Worm (Caenorhabditis elegans) whole organism, early embryonic: ENCODE measurements around the gene C07C7.3.

Experiments
- B0310.2 ChIP-seq: sonication (generic microtip); optimal IDR thresholded peaks from 2 replicates; lab custom pipeline; 2016; ENCODE audit warnings: mild to moderate bottlenecking, missing genetic modification characterization, missing compliant biosample characterization
- F13C5.2 ChIP-seq: sonication (generic microtip); optimal IDR thresholded peaks from 2 replicates; lab custom pipeline; 2017; ENCODE audit warnings: mild to moderate bottlenecking, missing genetic modification characterization, inconsistent platforms, missing compliant biosample characterization
- ama-1 ChIP-seq: fragments of 150-350 bp; optimal IDR thresholded peaks from 2 replicates; lab custom pipeline; 2014
- ceh-36 ChIP-seq: sonication (generic microtip); optimal IDR thresholded peaks from 2 replicates; lab custom pipeline; 2016; ENCODE audit warnings: missing genetic modification characterization, inconsistent platforms, missing compliant biosample characterization
- ets-7 ChIP-seq: sonication (generic microtip); optimal IDR thresholded peaks from 2 replicates; lab custom pipeline; 2016; ENCODE audit warnings: missing genotype, missing genetic modification characterization, missing compliant biosample characterization
- flt-1 ChIP-seq: fragments of 200-800 bp; sonication (Bioruptor generic); IDR thresholded peaks from 2 replicates; pipeline ENCODE4 v1.3.6; 2022; ENCODE audit warnings: missing genetic modification characterization, missing compliant biosample characterization
- hmg-4 ChIP-seq: fragments of 200-800 bp; sonication (Bioruptor generic); optimal IDR thresholded peaks from 2 replicates; lab custom pipeline; 2018; ENCODE audit warnings: mild to moderate bottlenecking, missing genetic modification characterization, missing compliant biosample characterization
- hnd-1 ChIP-seq: sonication (generic microtip); optimal IDR thresholded peaks from 2 replicates; lab custom pipeline; 2016; ENCODE audit warnings: missing genetic modification characterization, missing compliant biosample characterization
- pes-1 ChIP-seq: fragments of 200-800 bp; sonication (Bioruptor generic); IDR thresholded peaks from 2 replicates; pipeline ENCODE4 v1.3.6; 2022; ENCODE audit warnings: missing genetic modification reagents, missing genetic modification characterization, missing compliant biosample characterization
- scrt-1 ChIP-seq: fragments of 200-800 bp; sonication (Bioruptor generic); IDR thresholded peaks from 2 replicates; pipeline ENCODE4 v1.3.6; 2022; ENCODE audit warnings: missing genetic modification characterization, missing compliant biosample characterization
- sea-1 ChIP-seq: fragments of 200-800 bp; sonication (Bioruptor generic); conservative IDR thresholded peaks from 2 replicates; pipeline ENCODE4 v1.3.6; 2022; ENCODE audit warnings: missing genetic modification characterization, missing compliant biosample characterization
- tbx-11 ChIP-seq: fragments of 200-800 bp; sonication (Bioruptor generic); IDR thresholded peaks from 2 replicates; pipeline ENCODE4 v1.3.6; 2022; ENCODE audit warnings: missing genetic modification characterization, missing compliant biosample characterization
- tbx-37 ChIP-seq: fragments of 200-800 bp; sonication (Bioruptor generic); conservative IDR thresholded peaks from 2 replicates; pipeline ENCODE4 v1.3.6; 2022; ENCODE audit warnings: missing genetic modification reagents, missing genetic modification characterization, missing compliant biosample characterization
- tra-4 ChIP-seq: sonication (generic microtip); optimal IDR thresholded peaks from 2 replicates; lab custom pipeline; 2017; ENCODE audit warnings: missing genetic modification characterization, missing compliant biosample characterization

- TF ChIP-seq ceh-36 (tag; lab: Kevin White, UChicago): peak; percentile 96
- TF ChIP-seq hnd-1: peak; percentile 85
- peak; percentile 96 for TF ChIP-seq pes-1 (GFP tag; lab: Robert Waterston, UW)
- TF ChIP-seq ama-1: no peak
- peak; percentile 94 for TF ChIP-seq F13C5.2
- peak; percentile 96 for TF ChIP-seq flt-1 (GFP tag; lab: Robert Waterston, UW)
- peak; percentile 87 for TF ChIP-seq ets-7
- peak; percentile 95 for TF ChIP-seq sea-1
- TF ChIP-seq B0310.2: peak; percentile 93
- no peak for TF ChIP-seq hmg-4
- peak; percentile 89 for TF ChIP-seq tra-4
- peak; percentile 96 for TF ChIP-seq tbx-11 (GFP tag; lab: Robert Waterston, UW)
- peak; percentile 97 for TF ChIP-seq tbx-37 (GFP tag; lab: Robert Waterston, UW)
- TF ChIP-seq scrt-1 (GFP tag; lab: Robert Waterston, UW): peak; percentile 96
These were observed 25.3 kb downstream of the C07C7.3 start for ce11 chrIV:9191183-9191582.
